Fruit fly (Drosophila melanogaster) whole organism, embryonic: ENCODE measurements around the gene park.

Source experiments
- Atf3 ChIP-seq: fragments of 200-800 bp; sonication (Bioruptor generic); optimal IDR thresholded peaks from 3 replicates; lab custom pipeline; 2016; ENCODE audit warnings: missing biosample characterization, missing genetic modification characterization
- CG11723 ChIP-seq: fragments of 200-800 bp; sonication (Bioruptor generic); optimal IDR thresholded peaks from 2 replicates; lab custom pipeline; 2017; ENCODE audit warnings: missing biosample characterization, mild to moderate bottlenecking, missing genetic modification characterization
- CG12391 ChIP-seq: fragments of 200-800 bp; sonication (Bioruptor generic); optimal IDR thresholded peaks from 3 replicates; lab custom pipeline; 2018; ENCODE audit warnings: missing biosample characterization, mild to moderate bottlenecking, missing genetic modification characterization, moderate library complexity
- CG15696 ChIP-seq: fragments of 200-800 bp; sonication (Bioruptor generic); optimal IDR thresholded peaks from 2 replicates; lab custom pipeline; 2019; ENCODE audit warnings: missing biosample characterization, mild to moderate bottlenecking, missing genetic modification characterization, moderate library complexity
- CG17385 ChIP-seq: fragments of 200-800 bp; sonication (Bioruptor generic); optimal IDR thresholded peaks from 3 replicates; lab custom pipeline; 2018; ENCODE audit warnings: missing biosample characterization, mild to moderate bottlenecking, missing genetic modification characterization
- CG2875 ChIP-seq: fragments of 200-800 bp; sonication (Bioruptor generic); optimal IDR thresholded peaks from 2 replicates; lab custom pipeline; 2017; ENCODE audit warnings: missing biosample characterization, mild to moderate bottlenecking, missing genetic modification characterization, missing genetic modification reagents
- CG34224 ChIP-seq: fragments of 200-800 bp; sonication (Bioruptor generic); IDR thresholded peaks from 3 replicates; pipeline ENCODE4 v1.3.6; 2022; ENCODE audit warnings: missing biosample characterization, missing genetic modification characterization; ENCODE audit not compliant: partially characterized antibody
- CG34376 ChIP-seq: fragments of 200-800 bp; sonication (Bioruptor generic); optimal IDR thresholded peaks from 2 replicates; lab custom pipeline; 2018; ENCODE audit warnings: missing biosample characterization, mild to moderate bottlenecking, missing genetic modification characterization
- CG34422 ChIP-seq: fragments of 200-800 bp; sonication (Bioruptor generic); IDR thresholded peaks from 3 replicates; pipeline ENCODE4 v1.3.6; 2022; ENCODE audit warnings: missing biosample characterization, missing genetic modification characterization
- CG5180 ChIP-seq: fragments of 200-800 bp; sonication (Bioruptor generic); optimal IDR thresholded peaks from 3 replicates; lab custom pipeline; 2017; ENCODE audit warnings: missing biosample characterization, missing genetic modification characterization, mild to moderate bottlenecking, moderate library complexity, missing genetic modification reagents
- Eip74EF ChIP-seq, 2 experiments: fragments of 200-800 bp in 1 of 2; fragments of >200 bp in 1 of 2; sonication (Bioruptor generic) in 1 of 2; optimal IDR thresholded peaks; 2 replicates each; lab custom pipeline; 2017 to 2019; ENCODE audit warnings: missing biosample characterization in 2 of 2, missing genetic modification characterization in 2 of 2, mild to moderate bottlenecking in 1 of 2, moderate library complexity in 1 of 2
- Med ChIP-seq: fragments of 200-800 bp; sonication (Bioruptor generic); peaks from one replicate; lab custom pipeline; 2016; ENCODE audit warnings: missing biosample characterization, missing genetic modification characterization, mild to moderate bottlenecking, inconsistent platforms, moderate library complexity
- Mrtf ChIP-seq: fragments of 200-800 bp; sonication (Bioruptor generic); IDR thresholded peaks from 3 replicates; pipeline ENCODE4 v1.3.6; 2022; ENCODE audit warnings: missing biosample characterization, missing genetic modification characterization
- Myb ChIP-seq: fragments of 200-800 bp; sonication (Bioruptor generic); optimal IDR thresholded peaks from 2 replicates; lab custom pipeline; 2016; ENCODE audit warnings: missing biosample characterization, missing genetic modification characterization
- Optix ChIP-seq: fragments of 200-800 bp; sonication (Bioruptor generic); IDR thresholded peaks from 3 replicates; pipeline ENCODE4 v1.3.6; 2022; ENCODE audit warnings: missing biosample characterization, missing genetic modification characterization
- Trl ChIP-seq, 3 experiments: fragments of >200 bp in 2 of 3; fragments of 200-800 bp in 1 of 3; sonication (Bioruptor generic) in 1 of 3; optimal IDR thresholded peaks; 2 replicates in 1 of 3; 3 replicates in 2 of 3; lab custom pipeline; 2016 to 2017; ENCODE audit warnings: missing biosample characterization in 1 of 3, missing genetic modification characterization in 1 of 3
- bigmax ChIP-seq: fragments of 200-800 bp; sonication (Bioruptor generic); optimal IDR thresholded peaks from 2 replicates; lab custom pipeline; 2018; ENCODE audit warnings: missing biosample characterization, mild to moderate bottlenecking, missing genetic modification characterization
- caup ChIP-seq: fragments of 200-800 bp; sonication (Bioruptor generic); optimal IDR thresholded peaks from 3 replicates; lab custom pipeline; 2017; ENCODE audit warnings: missing biosample characterization, mild to moderate bottlenecking, missing genetic modification characterization, moderate library complexity; ENCODE audit not compliant: severe bottlenecking
- cg ChIP-seq: fragments of 200-800 bp; sonication (Bioruptor generic); optimal IDR thresholded peaks from 3 replicates; lab custom pipeline; 2019; ENCODE audit warnings: missing biosample characterization, mild to moderate bottlenecking, missing genetic modification characterization, moderate library complexity
- chinmo ChIP-seq: fragments of 200-800 bp; sonication (Bioruptor generic); IDR thresholded peaks from 4 replicates; pipeline ENCODE4 v1.3.6; 2022; ENCODE audit warnings: missing biosample characterization, missing genetic modification characterization; ENCODE audit not compliant: partially characterized antibody
- chm ChIP-seq: fragments of 200-800 bp; sonication (Bioruptor generic); IDR thresholded peaks from 2 replicates; pipeline ENCODE4 v1.3.6; 2022; ENCODE audit warnings: missing biosample characterization, missing genetic modification characterization
- corto ChIP-seq: fragments of 200-800 bp; sonication (Bioruptor generic); optimal IDR thresholded peaks from 2 replicates; lab custom pipeline; 2016; ENCODE audit warnings: missing biosample characterization, mild to moderate bottlenecking, missing genetic modification characterization, moderate library complexity
- crol ChIP-seq: fragments of 200-800 bp; sonication (Bioruptor generic); IDR thresholded peaks from 2 replicates; pipeline ENCODE4 v1.3.6; 2022; ENCODE audit warnings: missing biosample characterization, missing genetic modification characterization
- dmrt11E ChIP-seq: fragments of 200-800 bp; sonication (Bioruptor generic); optimal IDR thresholded peaks from 3 replicates; lab custom pipeline; 2018; ENCODE audit warnings: missing biosample characterization, mild to moderate bottlenecking, missing genetic modification characterization, moderate library complexity
- dysf ChIP-seq: fragments of 200-800 bp; sonication (Bioruptor generic); IDR thresholded peaks from 3 replicates; pipeline ENCODE4 v1.3.6; 2022; ENCODE audit warnings: missing biosample characterization, missing genetic modification characterization
- exex ChIP-seq: fragments of 200-800 bp; sonication (Bioruptor generic); optimal IDR thresholded peaks from 4 replicates; lab custom pipeline; 2018; ENCODE audit warnings: missing biosample characterization, mild to moderate bottlenecking, missing genetic modification characterization, moderate library complexity
- ftz-f1 ChIP-seq: fragments of 200-800 bp; sonication (Bioruptor generic); optimal IDR thresholded peaks from 2 replicates; lab custom pipeline; 2016; ENCODE audit warnings: missing biosample characterization, missing genetic modification characterization
- gcm ChIP-seq: fragments of 200-800 bp; sonication (Bioruptor generic); optimal IDR thresholded peaks from 2 replicates; lab custom pipeline; 2019; ENCODE audit warnings: missing biosample characterization, mild to moderate bottlenecking, missing genetic modification characterization, moderate library complexity
- hbn ChIP-seq: fragments of 200-800 bp; sonication (Bioruptor generic); IDR thresholded peaks from 2 replicates; pipeline ENCODE4 v1.3.6; 2022; ENCODE audit warnings: missing biosample characterization, missing genetic modification characterization; ENCODE audit not compliant: partially characterized antibody
- hkb ChIP-seq, 2 experiments: fragments of 200-800 bp in 1 of 2; fragments of >200 bp in 1 of 2; sonication (Bioruptor generic) in 1 of 2; IDR thresholded peaks in 1 of 2; optimal IDR thresholded peaks in 1 of 2; 2 replicates each; pipeline versions ENCODE4 v1.3.6 to Lab custom; 2017 to 2022; ENCODE audit warnings: missing biosample characterization in 1 of 2, missing genetic modification characterization in 1 of 2
- lmd ChIP-seq: fragments of 200-800 bp; sonication (Bioruptor generic); IDR thresholded peaks from 2 replicates; pipeline ENCODE4 v1.3.6; 2022; ENCODE audit warnings: missing biosample characterization, missing genetic modification characterization
- mirr ChIP-seq: fragments of 200-800 bp; sonication (Bioruptor generic); optimal IDR thresholded peaks from 3 replicates; lab custom pipeline; 2018; ENCODE audit warnings: missing biosample characterization, mild to moderate bottlenecking, missing genetic modification characterization
- sc ChIP-seq, 3 experiments: fragments of >200 bp in 2 of 3; fragments of 200-800 bp in 1 of 3; sonication (Bioruptor generic) in 1 of 3; optimal IDR thresholded peaks; 2 replicates in 2 of 3; 3 replicates in 1 of 3; lab custom pipeline; 2017; ENCODE audit warnings: mild to moderate bottlenecking in 1 of 3, missing biosample characterization in 1 of 3, missing genetic modification characterization in 1 of 3, missing genetic modification reagents in 1 of 3
- sug ChIP-seq: fragments of 200-800 bp; optimal IDR thresholded peaks from 2 replicates; lab custom pipeline; 2019; ENCODE audit warnings: missing biosample characterization, mild to moderate bottlenecking, missing genetic modification characterization, moderate library complexity

Gene park

dm6 chr3L:21176935-21177581 lies 19.6 kb downstream of the park start (continued):
- no peak for TF ChIP-seq Eip74EF (GFP tag; optimal IDR thresholded peaks at IDR 0.05; lab: Kevin White, UChicago)
- TF ChIP-seq crol: peak; percentile 74
- peak; percentile 76 for TF ChIP-seq caup (GFP tag; lab: Kevin White, UChicago)
- no peak for TF ChIP-seq CG5180
- TF ChIP-seq Atf3 (GFP tag; lab: Kevin White, UChicago): peak; percentile 53
- peak; percentile 56; the same call in 1 of the 3 replicates for TF ChIP-seq Mrtf (GFP tag; lab: Robert Waterston, UW)
- TF ChIP-seq hkb (optimal IDR thresholded peaks at IDR 0.05; lab: Kevin White, UChicago): no peak
- peak; percentile 66 for TF ChIP-seq hkb (GFP tag; IDR thresholded peaks at IDR 0.05; lab: Robert Waterston, UW)
- no peak for TF ChIP-seq gcm (GFP tag; lab: Kevin White, UChicago)
- TF ChIP-seq Optix (GFP tag; lab: Robert Waterston, UW): no peak
- peak; percentile 85 for TF ChIP-seq dysf (GFP tag; lab: Robert Waterston, UW)
- TF ChIP-seq Med (GFP tag; lab: Kevin White, UChicago): peak; percentile 90
- TF ChIP-seq Myb (GFP tag; lab: Kevin White, UChicago): peak; percentile 25
- no peak for TF ChIP-seq chinmo
- peak; percentile 11 for TF ChIP-seq CG15696 (tag; lab: Kevin White, UChicago)
- no peak for TF ChIP-seq dmrt11E
- peak; percentile 68 for TF ChIP-seq CG12391 (tag; lab: Kevin White, UChicago)

dm6 chr3L:21176276-21176934 lies 20.2 kb downstream of the park start:
- TF ChIP-seq lmd (GFP tag; lab: Robert Waterston, UW) (no peak), chm (GFP tag; lab: Robert Waterston, UW) (peak; percentile 52; the same call in 1 of the 2 replicates), Trl (optimal IDR thresholded peaks at IDR 0.05; lab: Kevin White, UChicago) (peak in 1 of 2 experiments; percentile 52), Trl (GFP tag; optimal IDR thresholded peaks at IDR 0.05; lab: Kevin White, UChicago) (no peak), hbn (GFP tag; lab: Robert Waterston, UW) (0 out of 2 replicates have a peak, but pooled peaks have one; percentile 15), chinmo (0 out of 4 replicates have a peak, but pooled peaks have one; percentile 48), CG2875 (GFP tag; lab: Kevin White, UChicago) (no peak), mirr (GFP tag; lab: Kevin White, UChicago) (peak; percentile 21), sug (tag; lab: Kevin White, UChicago) (peak; percentile 45), CG34376 (GFP tag; lab: Kevin White, UChicago) (peak; percentile 21), CG34422 (peak; percentile 13; the same call in 1 of the 3 replicates), cg (GFP tag; lab: Kevin White, UChicago) (peak; percentile 48), exex (tag; lab: Kevin White, UChicago) (peak; percentile 49), CG11723 (no peak), bigmax (GFP tag; lab: Kevin White, UChicago) (peak; percentile 82), CG34224 (GFP tag; lab: Robert Waterston, UW) (0 out of 3 replicates have a peak, but pooled peaks have one; percentile 46), CG17385 (GFP tag; lab: Kevin White, UChicago) (peak; percentile 98), sc (optimal IDR thresholded peaks at IDR 0.05; lab: Kevin White, UChicago) (no peak), sc (GFP tag; optimal IDR thresholded peaks at IDR 0.05; lab: Kevin White, UChicago) (no peak), corto (GFP tag; lab: Kevin White, UChicago) (no peak), ftz-f1 (GFP tag; lab: Kevin White, UChicago) (peak; percentile 24)
